Worm (Caenorhabditis elegans): ENCODE results near the gene F11E6.8.

ce11 chrIV:17467825-17468224 lies 17.5 kb upstream of the F11E6.8 start:
- no peak for TF ChIP-seq ama-1 (optimal IDR thresholded peaks at IDR 0.05)
- no peak for TF ChIP-seq tbx-37 (GFP tag; conservative IDR thresholded peaks at IDR 0.05)
- no peak for TF ChIP-seq flt-1 (GFP tag; IDR thresholded peaks at IDR 0.05)
- TF ChIP-seq hmbx-1 (tag; optimal IDR thresholded peaks at IDR 0.05): no peak
- TF ChIP-seq aly-1 (tag; optimal IDR thresholded peaks at IDR 0.05): no peak
- TF ChIP-seq tbx-11 (GFP tag; IDR thresholded peaks at IDR 0.05): no peak
- no peak for TF ChIP-seq B0310.2 (tag; optimal IDR thresholded peaks at IDR 0.05)
- no peak for TF ChIP-seq sea-1 (GFP tag; conservative IDR thresholded peaks at IDR 0.05)
- TF ChIP-seq hmg-4 (GFP tag; optimal IDR thresholded peaks at IDR 0.05): no peak

Data from whole organism, early embryonic.